Worm (Caenorhabditis elegans) whole organism, young adult: Measurements from ENCODE around the gene uig-1.

Experiments
- B0019.2 ChIP-seq: fragments of 200-800 bp; sonication (Bioruptor generic); conservative IDR thresholded peaks from 2 replicates; pipeline ENCODE4 v1.3.6; 2022; ENCODE audit warnings: missing genetic modification reagents, missing genetic modification characterization, missing compliant biosample characterization
- B0035.1 ChIP-seq: sonication (generic microtip); optimal IDR thresholded peaks from 2 replicates; lab custom pipeline; 2016; ENCODE audit warnings: missing genetic modification characterization, mild to moderate bottlenecking, missing compliant biosample characterization, missing genotype, missing genetic modification reagents
- F22D6.2 ChIP-seq: sonication (generic microtip); optimal IDR thresholded peaks from 2 replicates; lab custom pipeline; 2016; ENCODE audit warnings: mild to moderate bottlenecking, missing genetic modification characterization, missing compliant biosample characterization
- F37B4.10 ChIP-seq: fragments of 200-800 bp; sonication (Bioruptor generic); IDR thresholded peaks from 2 replicates; pipeline ENCODE4 v1.3.6; 2022; ENCODE audit warnings: missing genetic modification characterization, missing compliant biosample characterization
- F39B2.1 ChIP-seq: fragments of 200-800 bp; sonication (Bioruptor generic); IDR thresholded peaks from 2 replicates; pipeline ENCODE4 v1.3.6; 2022; ENCODE audit warnings: missing genetic modification reagents, missing genetic modification characterization, missing compliant biosample characterization
- F49E8.2 ChIP-seq: sonication (generic microtip); optimal IDR thresholded peaks from 3 replicates; lab custom pipeline; 2017; ENCODE audit warnings: missing genetic modification characterization, mild to moderate bottlenecking, missing compliant biosample characterization, antibody characterized with exemption, moderate library complexity; ENCODE audit not compliant: insufficient read depth
- K12H6.12 ChIP-seq: fragments of 200-800 bp; sonication (Bioruptor generic); optimal IDR thresholded peaks from 2 replicates; lab custom pipeline; 2018; ENCODE audit warnings: mild to moderate bottlenecking, missing genetic modification characterization, missing compliant biosample characterization
- Y67H2A.10 ChIP-seq: fragments of 200-800 bp; sonication (Bioruptor generic); conservative IDR thresholded peaks from 2 replicates; pipeline ENCODE4 v1.3.6; 2022; ENCODE audit warnings: missing genetic modification reagents, missing genetic modification characterization, missing compliant biosample characterization
- ZK185.1 ChIP-seq: sonication (generic microtip); optimal IDR thresholded peaks from 2 replicates; lab custom pipeline; 2016; ENCODE audit warnings: mild to moderate bottlenecking, missing genetic modification characterization, missing compliant biosample characterization; ENCODE audit not compliant: poor library complexity, severe bottlenecking
- akir-1 ChIP-seq: fragments of 200-800 bp; sonication (Bioruptor generic); optimal IDR thresholded peaks from 2 replicates; lab custom pipeline; 2018; ENCODE audit warnings: mild to moderate bottlenecking, missing genetic modification characterization, moderate library complexity, missing compliant biosample characterization
- ama-1 ChIP-seq, 3 experiments: fragments of 150-350 bp in 1 of 3; sonication (generic microtip) in 2 of 3; optimal IDR thresholded peaks; 2 replicates each; lab custom pipeline; 2014 to 2018; ENCODE audit warnings: missing biosample characterization in 2 of 3, missing genetic modification characterization in 2 of 3, missing genetic modification reagents in 2 of 3
- bed-1 ChIP-seq: fragments of 200-800 bp; sonication (Bioruptor generic); IDR thresholded peaks from 2 replicates; pipeline ENCODE4 v1.3.6; 2022; ENCODE audit warnings: missing genetic modification reagents, missing genetic modification characterization, missing compliant biosample characterization
- bed-2 ChIP-seq: fragments of 200-800 bp; sonication (Bioruptor generic); IDR thresholded peaks from 2 replicates; pipeline ENCODE4 v1.3.6; 2022; ENCODE audit warnings: missing genetic modification reagents, missing genetic modification characterization, missing compliant biosample characterization
- ceh-58 ChIP-seq: fragments of 200-800 bp; sonication (Bioruptor generic); IDR thresholded peaks from 2 replicates; pipeline ENCODE4 v1.3.6; 2022; ENCODE audit warnings: missing genetic modification characterization, missing compliant biosample characterization
- chd-7 ChIP-seq: sonication (generic microtip); optimal IDR thresholded peaks from 2 replicates; lab custom pipeline; 2016; ENCODE audit warnings: mild to moderate bottlenecking, missing genetic modification characterization, moderate library complexity, missing compliant biosample characterization
- die-1 ChIP-seq: sonication (generic microtip); optimal IDR thresholded peaks from 2 replicates; lab custom pipeline; 2016; ENCODE audit warnings: missing genotype, mild to moderate bottlenecking, missing genetic modification characterization, missing compliant biosample characterization
- dpff-1 ChIP-seq: sonication (generic microtip); optimal IDR thresholded peaks from 2 replicates; lab custom pipeline; 2017; ENCODE audit warnings: mild to moderate bottlenecking, missing genetic modification characterization, missing compliant biosample characterization
- dpl-1 ChIP-seq: fragments of 150-350 bp; optimal IDR thresholded peaks from 2 replicates; lab custom pipeline; 2014; ENCODE audit warnings: missing biosample characterization, missing genetic modification reagents, missing genetic modification characterization
- efl-1 ChIP-seq: fragments of 150-350 bp; optimal IDR thresholded peaks from 2 replicates; lab custom pipeline; 2014; ENCODE audit warnings: missing biosample characterization, missing genetic modification reagents, missing genetic modification characterization
- egrh-3 ChIP-seq: fragments of 200-800 bp; sonication (Bioruptor generic); IDR thresholded peaks from 2 replicates; pipeline ENCODE4 v1.3.6; 2022; ENCODE audit warnings: missing genetic modification reagents, missing genetic modification characterization, missing compliant biosample characterization
- ekl-4 ChIP-seq: fragments of 200-800 bp; sonication (Bioruptor generic); IDR thresholded peaks from 2 replicates; pipeline ENCODE4 v1.3.6; 2022; ENCODE audit warnings: missing genetic modification reagents, missing genetic modification characterization, missing compliant biosample characterization
- him-1 ChIP-seq: sonication (generic microtip); optimal IDR thresholded peaks from 2 replicates; lab custom pipeline; 2016; ENCODE audit warnings: missing genotype, missing genetic modification reagents, missing genetic modification characterization, missing compliant biosample characterization
- hmg-20 ChIP-seq: fragments of 200-800 bp; sonication (Bioruptor generic); IDR thresholded peaks from 2 replicates; pipeline ENCODE4 v1.3.6; 2022; ENCODE audit warnings: missing genetic modification reagents, missing genetic modification characterization, missing compliant biosample characterization
- hsf-1 ChIP-seq: fragments of 200-800 bp; sonication (Bioruptor generic); IDR thresholded peaks from 2 replicates; pipeline ENCODE4 v1.3.6; 2022; ENCODE audit warnings: missing genetic modification reagents, missing genetic modification characterization, missing compliant biosample characterization
- let-607 ChIP-seq, 2 experiments: fragments of 200-800 bp in 1 of 2; sonication (Bioruptor generic) in 1 of 2; sonication (generic microtip) in 1 of 2; optimal IDR thresholded peaks; 2 replicates each; lab custom pipeline; 2016 to 2018; ENCODE audit warnings: mild to moderate bottlenecking in 2 of 2, missing compliant biosample characterization in 2 of 2, missing genetic modification characterization in 2 of 2, moderate library complexity in 2 of 2, missing genotype in 1 of 2
- lin-40 ChIP-seq: sonication (generic microtip); optimal IDR thresholded peaks from 2 replicates; lab custom pipeline; 2016; ENCODE audit warnings: missing genetic modification characterization, mild to moderate bottlenecking, missing compliant biosample characterization, missing genotype, missing genetic modification reagents
- lin-54 ChIP-seq: fragments of 200-800 bp; sonication (Bioruptor generic); optimal IDR thresholded peaks from 2 replicates; lab custom pipeline; 2018; ENCODE audit warnings: mild to moderate bottlenecking, missing genetic modification characterization, missing compliant biosample characterization
- lir-1 ChIP-seq: fragments of 200-800 bp; sonication (Bioruptor generic); conservative IDR thresholded peaks from 2 replicates; pipeline ENCODE4 v1.3.6; 2022; ENCODE audit warnings: missing genetic modification reagents, missing genetic modification characterization, missing compliant biosample characterization
- madf-8 ChIP-seq: fragments of 200-800 bp; sonication (Bioruptor generic); conservative IDR thresholded peaks from 2 replicates; pipeline ENCODE4 v1.3.6; 2022; ENCODE audit warnings: missing genetic modification reagents, missing genetic modification characterization, missing compliant biosample characterization
- mel-28 ChIP-seq: sonication (generic microtip); optimal IDR thresholded peaks from 2 replicates; lab custom pipeline; 2016; ENCODE audit warnings: borderline replicate concordance, mild to moderate bottlenecking, missing genetic modification characterization, missing compliant biosample characterization
- mes-4 ChIP-seq: sonication (generic microtip); optimal IDR thresholded peaks from 2 replicates; lab custom pipeline; 2016; ENCODE audit warnings: missing genotype, missing genetic modification characterization, missing compliant biosample characterization
- nhr-80 ChIP-seq: sonication (generic microtip); optimal IDR thresholded peaks from 2 replicates; lab custom pipeline; 2016; ENCODE audit warnings: missing genetic modification characterization, missing compliant biosample characterization
- pha-4 ChIP-seq: fragments of 150-350 bp; sonication (generic microtip); optimal IDR thresholded peaks from 2 replicates; lab custom pipeline; 2014; ENCODE audit warnings: missing biosample characterization, missing genetic modification reagents, missing genetic modification characterization
- rec-8 ChIP-seq, 2 experiments: sonication (generic microtip); optimal IDR thresholded peaks; 2 replicates each; lab custom pipeline; 2016; ENCODE audit warnings: mild to moderate bottlenecking in 2 of 2, missing genetic modification characterization in 2 of 2, missing genetic modification reagents in 2 of 2, missing genotype in 2 of 2, missing biosample characterization in 1 of 2, missing compliant biosample characterization in 1 of 2, moderate library complexity in 1 of 2
- rpc-1 ChIP-seq, 2 experiments: fragments of 150-350 bp in 1 of 2; sonication (generic microtip) in 1 of 2; optimal IDR thresholded peaks; 2 replicates each; lab custom pipeline; 2014 to 2018; ENCODE audit warnings: missing biosample characterization in 1 of 2, missing genetic modification characterization in 1 of 2, missing genetic modification reagents in 1 of 2, missing genotype in 1 of 2
- tbp1 ChIP-seq: fragments of 200-800 bp; sonication (Bioruptor generic); optimal IDR thresholded peaks from 2 replicates; lab custom pipeline; 2018; ENCODE audit warnings: mild to moderate bottlenecking, missing genetic modification characterization, missing compliant biosample characterization
- unc-130 ChIP-seq: sonication (generic microtip); optimal IDR thresholded peaks from 2 replicates; lab custom pipeline; 2016; ENCODE audit warnings: missing genetic modification reagents, missing genetic modification characterization, missing compliant biosample characterization
- unc-62 ChIP-seq: fragments of 150-350 bp; optimal IDR thresholded peaks from 2 replicates; lab custom pipeline; 2014; ENCODE audit warnings: missing biosample characterization, missing genetic modification reagents, missing genetic modification characterization
- zfh-2 ChIP-seq: fragments of 200-800 bp; sonication (Bioruptor generic); conservative IDR thresholded peaks from 2 replicates; pipeline ENCODE4 v1.3.6; 2022; ENCODE audit warnings: missing genetic modification reagents, missing genetic modification characterization, missing compliant biosample characterization

uig-1 gene

ce11 chrV:13295859-13296258 lies at the start of gene uig-1:
TSS of gene uig-1 (minus strand) at chrV:13295978.
- no peak for TF ChIP-seq F37B4.10 (GFP tag; lab: Robert Waterston, UW)
- TF ChIP-seq pha-4 (tag; lab: Kevin White, UChicago): no peak
- no peak for TF ChIP-seq ceh-58
- no peak for TF ChIP-seq mes-4 (tag; lab: Kevin White, UChicago)
- TF ChIP-seq zfh-2 (GFP tag; lab: Robert Waterston, UW): no peak
- no peak for TF ChIP-seq hmg-20 (GFP tag; lab: Robert Waterston, UW)
- no peak for TF ChIP-seq lin-54 (GFP tag; lab: Kevin White, UChicago)
- TF ChIP-seq nhr-80 (tag; lab: Kevin White, UChicago): no peak
- no peak for TF ChIP-seq Y67H2A.10 (GFP tag; lab: Robert Waterston, UW)
- no peak for TF ChIP-seq ZK185.1 (tag; lab: Kevin White, UChicago)
- no peak for TF ChIP-seq unc-130 (GFP tag; lab: Kevin White, UChicago)
- TF ChIP-seq B0019.2 (GFP tag; lab: Robert Waterston, UW): no peak
- no peak for TF ChIP-seq him-1 (tag; lab: Kevin White, UChicago)
- TF ChIP-seq F39B2.1 (GFP tag; lab: Robert Waterston, UW): no peak
- TF ChIP-seq B0035.1 (tag; lab: Kevin White, UChicago): no peak
- TF ChIP-seq unc-62 (GFP tag; lab: Kevin White, UChicago): no peak
- TF ChIP-seq tbp1 (GFP tag; lab: Kevin White, UChicago): no peak
- no peak for TF ChIP-seq hsf-1 (GFP tag; lab: Robert Waterston, UW)
- no peak for TF ChIP-seq bed-1

ce11 chrV:13342235-13342634 lies 46.5 kb upstream of the uig-1 start:
- TF ChIP-seq die-1 (tag; lab: Kevin White, UChicago): no peak
- TF ChIP-seq K12H6.12 (tag; lab: Kevin White, UChicago): no peak
- no peak for TF ChIP-seq chd-7 (tag; lab: Kevin White, UChicago)
- no peak for TF ChIP-seq dpl-1 (GFP tag; lab: Kevin White, UChicago)
- TF ChIP-seq rec-8 (tag; optimal IDR thresholded peaks at IDR 0.05; lab: Kevin White, UChicago): no peak
- no peak for TF ChIP-seq Y67H2A.10 (GFP tag; lab: Robert Waterston, UW)
- TF ChIP-seq dpff-1 (tag; lab: Kevin White, UChicago): no peak
- no peak for TF ChIP-seq egrh-3 (GFP tag; lab: Robert Waterston, UW)

- TF ChIP-seq F49E8.2 (no peak), tbp1 (GFP tag; lab: Kevin White, UChicago) (no peak), let-607 (tag; optimal IDR thresholded peaks at IDR 0.05; lab: Kevin White, UChicago) (no peak), ekl-4 (GFP tag; lab: Robert Waterston, UW) (no peak), efl-1 (GFP tag; lab: Kevin White, UChicago) (no peak), mes-4 (tag; lab: Kevin White, UChicago) (no peak), lir-1 (GFP tag; lab: Robert Waterston, UW) (no peak)
These were observed 44.0 kb upstream of the uig-1 start, which contains the start of the genes str-4 and lgc-48 for ce11 chrV:13339633-13340290. TSS of gene str-4 (minus strand) at chrV:13339733. TSS of gene lgc-48 (plus strand) at chrV:13340240.

ce11 chrV:13338037-13338436 lies 42.3 kb upstream of the uig-1 start:
- no peak for TF ChIP-seq rpc-1 (optimal IDR thresholded peaks at IDR 0.05; lab: Kevin White, UChicago)
- no peak for TF ChIP-seq rpc-1 (tag; optimal IDR thresholded peaks at IDR 0.05; lab: Kevin White, UChicago)
- no peak for TF ChIP-seq madf-8 (GFP tag; lab: Robert Waterston, UW)
- no peak for TF ChIP-seq lin-40 (tag; lab: Kevin White, UChicago)
- no peak for TF ChIP-seq F22D6.2 (tag; lab: Kevin White, UChicago)
- no peak for TF ChIP-seq bed-2 (GFP tag; lab: Robert Waterston, UW)
- no peak for TF ChIP-seq chd-7 (tag; lab: Kevin White, UChicago)
- TF ChIP-seq mel-28 (tag; lab: Kevin White, UChicago): no peak
- TF ChIP-seq ama-1 (optimal IDR thresholded peaks at IDR 0.05; lab: Kevin White, UChicago): no peak
- TF ChIP-seq ama-1 (GFP tag; optimal IDR thresholded peaks at IDR 0.05; lab: Kevin White, UChicago): no peak
- no peak for TF ChIP-seq zfh-2 (GFP tag; lab: Robert Waterston, UW)
- no peak for TF ChIP-seq akir-1 (GFP tag; lab: Kevin White, UChicago)
